Fruit fly (Drosophila melanogaster) whole organism, embryonic: ENCODE data around the gene CG33306.

Source experiments
- CG11456 ChIP-seq: fragments of 200-800 bp; sonication (Bioruptor generic); IDR thresholded peaks from 3 replicates; pipeline ENCODE4 v1.3.6; 2022; ENCODE audit warnings: missing biosample characterization, missing genetic modification characterization
- CG12071 ChIP-seq: fragments of 200-800 bp; sonication (Bioruptor generic); optimal IDR thresholded peaks from 3 replicates; lab custom pipeline; 2018; ENCODE audit warnings: missing biosample characterization, mild to moderate bottlenecking, missing genetic modification characterization
- CG12942 ChIP-seq: fragments of 200-800 bp; sonication (Bioruptor generic); optimal IDR thresholded peaks from 3 replicates; lab custom pipeline; 2016; ENCODE audit warnings: missing biosample characterization, missing genetic modification characterization
- CG16779 ChIP-seq: fragments of 200-800 bp; sonication (Bioruptor generic); IDR thresholded peaks from 2 replicates; pipeline ENCODE4 v1.3.6; 2022; ENCODE audit warnings: missing biosample characterization, missing genetic modification characterization
- Dref ChIP-seq: fragments of 200-800 bp; sonication (Bioruptor generic); IDR thresholded peaks from 2 replicates; pipeline ENCODE4 v1.3.6; 2022; ENCODE audit warnings: missing biosample characterization, missing genetic modification characterization
- fd102C ChIP-seq: fragments of 200-800 bp; sonication (Bioruptor generic); optimal IDR thresholded peaks from 2 replicates; lab custom pipeline; 2018; ENCODE audit warnings: missing biosample characterization, mild to moderate bottlenecking, missing genetic modification characterization, moderate library complexity
- otp ChIP-seq: fragments of 200-800 bp; sonication (Bioruptor generic); IDR thresholded peaks from 3 replicates; pipeline ENCODE4, ENCODE4 v1.3.6; 2022; ENCODE audit warnings: missing biosample characterization, missing genetic modification characterization
- p53 ChIP-seq: fragments of 200-800 bp; sonication (Bioruptor generic); optimal IDR thresholded peaks from 2 replicates; lab custom pipeline; 2016; ENCODE audit warnings: missing biosample characterization, missing genetic modification characterization

DNA sequence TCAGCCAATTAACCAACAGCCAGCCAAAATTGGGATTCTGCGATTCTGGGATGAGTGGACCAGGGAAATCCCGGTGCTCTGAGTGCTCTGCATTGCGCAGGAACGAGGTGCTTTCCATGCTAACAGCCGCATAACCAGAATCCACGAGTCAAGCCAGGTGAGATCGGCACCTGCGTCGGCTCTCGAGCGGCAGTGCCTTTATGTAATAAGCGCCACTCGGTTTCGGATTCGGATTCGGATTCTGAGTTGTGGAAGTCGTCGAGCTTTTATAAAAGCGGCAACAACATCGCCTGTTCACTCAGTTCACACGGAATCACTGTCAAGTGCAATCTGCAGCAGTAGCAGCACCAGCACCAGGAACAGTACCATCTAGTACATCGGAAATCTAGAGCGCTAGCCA, 22.6 kb downstream of the CG33306 start, which contains the start of gene b:
- TF ChIP-seq CG11456 (GFP tag; lab: Robert Waterston, UW): no peak
- TF ChIP-seq Dref (GFP tag; lab: Robert Waterston, UW): no peak
- TF ChIP-seq p53 (GFP tag; lab: Kevin White, UChicago): no peak
- TF ChIP-seq fd102C (GFP tag; lab: Kevin White, UChicago): no peak
- no peak for TF ChIP-seq CG12071 (GFP tag; lab: Kevin White, UChicago)
- no peak for TF ChIP-seq CG16779 (GFP tag; lab: Robert Waterston, UW)
- TF ChIP-seq CG12942: no peak
- TF ChIP-seq otp (GFP tag; lab: Robert Waterston, UW): no peak
